Worm (Caenorhabditis elegans): ENCODE data around the gene M03A1.8.
A peak's percentile ranks its signal among the peaks of the same experiment; 100 is the strongest.

M03A1.8 gene

ce11 chrII:4537141-4537540 lies 23.0 kb upstream of the M03A1.8 start, which contains the start of gene sra-33:
TSS of gene sra-33 (minus strand) at chrII:4537241.
- TF ChIP-seq alr-1 (tag; optimal IDR thresholded peaks at IDR 0.05) (no peak), sma-9 (GFP tag; optimal IDR thresholded peaks at IDR 0.05) (no peak), sma-9 (tag; optimal IDR thresholded peaks at IDR 0.05) (no peak), nhr-129 (tag; optimal IDR thresholded peaks at IDR 0.05) (no peak), nhr-25 (tag; optimal IDR thresholded peaks at IDR 0.05) (no peak), elt-3 (tag; optimal IDR thresholded peaks at IDR 0.05) (no peak), mdl-1 (tag; optimal IDR thresholded peaks at IDR 0.05) (no peak), nhr-23 (tag; optimal IDR thresholded peaks at IDR 0.05) (no peak), elt-1 (tag; optimal IDR thresholded peaks at IDR 0.05) (no peak), egl-27 (tag; optimal IDR thresholded peaks at IDR 0.05) (no peak), sma-3 (GFP tag; optimal IDR thresholded peaks at IDR 0.05) (no peak), R02D3.7 (tag; optimal IDR thresholded peaks at IDR 0.05) (no peak), ceh-16 (tag; optimal IDR thresholded peaks at IDR 0.05) (no peak), snpc-4 (tag; optimal IDR thresholded peaks at IDR 0.05) (no peak)

- no peak for TF ChIP-seq nhr-12 (tag; optimal IDR thresholded peaks at IDR 0.05)
- TF ChIP-seq alr-1 (tag; optimal IDR thresholded peaks at IDR 0.05) = no peak
- no peak for TF ChIP-seq ceh-82 (tag; optimal IDR thresholded peaks at IDR 0.05)
Observed at ce11 chrII:4540631-4541030, 19.5 kb upstream of the M03A1.8 start, which contains the start of gene sra-36. TSS of gene sra-36 (minus strand) at chrII:4540731.

- no peak for TF ChIP-seq unc-55 (GFP tag; optimal IDR thresholded peaks at IDR 0.05)
- TF ChIP-seq unc-62 (GFP tag; optimal IDR thresholded peaks at IDR 0.05) = no peak
- no peak for TF ChIP-seq Y55F3AM.14 (GFP tag; optimal IDR thresholded peaks at IDR 0.05)
- no peak for TF ChIP-seq dmd-4 (tag; optimal IDR thresholded peaks at IDR 0.05)
- no peak for TF ChIP-seq blmp-1 (tag; optimal IDR thresholded peaks at IDR 0.05; ENCODE audit: insufficient read depth)
- TF ChIP-seq lin-39 (tag; optimal IDR thresholded peaks at IDR 0.05) = no peak
- TF ChIP-seq ZK546.5 (tag; optimal IDR thresholded peaks at IDR 0.05) = no peak
- TF ChIP-seq peb-1 (tag; optimal IDR thresholded peaks at IDR 0.05) = no peak
- no peak for TF ChIP-seq nhr-77 (tag; optimal IDR thresholded peaks at IDR 0.05)
- TF ChIP-seq ceh-16 (tag; optimal IDR thresholded peaks at IDR 0.05) = no peak
- TF ChIP-seq nhr-23 (tag; optimal IDR thresholded peaks at IDR 0.05) = no peak
- no peak for TF ChIP-seq lsy-2 (tag; optimal IDR thresholded peaks at IDR 0.05)
- no peak for TF ChIP-seq sma-3 (GFP tag; optimal IDR thresholded peaks at IDR 0.05)
Observed at ce11 chrII:4543568-4543967, 16.6 kb upstream of the M03A1.8 start, which contains the start of gene sra-34. TSS of gene sra-34 (minus strand) at chrII:4543668.

ce11 chrII:4548408-4548807 lies 11.7 kb upstream of the M03A1.8 start:
- TF ChIP-seq nhr-25 (tag; optimal IDR thresholded peaks at IDR 0.05) = peak; percentile 65
- TF ChIP-seq sma-9 (GFP tag; optimal IDR thresholded peaks at IDR 0.05) = no peak
- TF ChIP-seq sma-9 (tag; optimal IDR thresholded peaks at IDR 0.05) = no peak
- peak; percentile 49 for TF ChIP-seq sma-3 (GFP tag; optimal IDR thresholded peaks at IDR 0.05)
- TF ChIP-seq ztf-11 (tag; optimal IDR thresholded peaks at IDR 0.05) = no peak
- peak; percentile 15 for TF ChIP-seq crh-2 (tag; optimal IDR thresholded peaks at IDR 0.05)
- TF ChIP-seq blmp-1 (tag; optimal IDR thresholded peaks at IDR 0.05; ENCODE audit: insufficient read depth) = peak; percentile 6

ce11 chrII:4549983-4550572 lies 10.1 kb upstream of the M03A1.8 start:
- peak; percentile 13 for TF ChIP-seq nhr-25 (tag; optimal IDR thresholded peaks at IDR 0.05)
- no peak for TF ChIP-seq C34F6.9 (tag; optimal IDR thresholded peaks at IDR 0.05)
- TF ChIP-seq nhr-21 (tag; optimal IDR thresholded peaks at IDR 0.05) = no peak
- no peak for TF ChIP-seq crh-2 (tag; optimal IDR thresholded peaks at IDR 0.05)
- TF ChIP-seq sma-3 (GFP tag; optimal IDR thresholded peaks at IDR 0.05) = peak; percentile 64

- TF ChIP-seq ztf-11 (tag; optimal IDR thresholded peaks at IDR 0.05) = no peak
- no peak for TF ChIP-seq dmd-4 (tag; optimal IDR thresholded peaks at IDR 0.05)
- no peak for TF ChIP-seq nhr-10 (tag; optimal IDR thresholded peaks at IDR 0.05)
- TF ChIP-seq ceh-82 (tag; optimal IDR thresholded peaks at IDR 0.05) = no peak
- TF ChIP-seq R02D3.7 (tag; optimal IDR thresholded peaks at IDR 0.05) = no peak
- no peak for TF ChIP-seq fos-1 (tag; optimal IDR thresholded peaks at IDR 0.05)
- no peak for TF ChIP-seq egl-27 (tag; optimal IDR thresholded peaks at IDR 0.05)
- TF ChIP-seq ama-1 (optimal IDR thresholded peaks at IDR 0.05) = no peak
- TF ChIP-seq unc-55 (GFP tag; optimal IDR thresholded peaks at IDR 0.05) = no peak
- TF ChIP-seq peb-1 (tag; optimal IDR thresholded peaks at IDR 0.05) = no peak
- TF ChIP-seq nhr-12 (tag; optimal IDR thresholded peaks at IDR 0.05) = no peak
- no peak for TF ChIP-seq mbf-1 (tag; optimal IDR thresholded peaks at IDR 0.05)
- no peak for TF ChIP-seq blmp-1 (tag; optimal IDR thresholded peaks at IDR 0.05; ENCODE audit: insufficient read depth)
- TF ChIP-seq crh-2 (tag; optimal IDR thresholded peaks at IDR 0.05) = no peak
- TF ChIP-seq nhr-25 (tag; optimal IDR thresholded peaks at IDR 0.05) = no peak
- TF ChIP-seq skn-1 (tag; optimal IDR thresholded peaks at IDR 0.05) = no peak
Observed at ce11 chrII:4550783-4551182, 9.4 kb upstream of the M03A1.8 start, which contains the start of gene K07E1.1. TSS of gene K07E1.1 (plus strand) at chrII:4551083.

Data from whole organism, L2 larva.